Worm (Caenorhabditis elegans) whole organism, mixed stage, embryonic: ENCODE measurements around the gene cht-4.

Experiments used
- bed-3 ChIP-seq: fragments of 200-800 bp; sonication (Bioruptor generic); optimal IDR thresholded peaks from 3 replicates; lab custom pipeline; 2018; ENCODE audit warnings: mild to moderate bottlenecking, missing genetic modification characterization, moderate library complexity, missing compliant biosample characterization
- mep-1 ChIP-seq: fragments of 150-350 bp; optimal IDR thresholded peaks from 2 replicates; lab custom pipeline; 2017; ENCODE audit warnings: missing biosample characterization, missing genetic modification reagents, missing genetic modification characterization, inconsistent platforms
- snpc-4 ChIP-seq: fragments of 150-350 bp; optimal IDR thresholded peaks from 2 replicates; lab custom pipeline; 2014; ENCODE audit warnings: missing biosample characterization, missing genetic modification characterization

DNA sequence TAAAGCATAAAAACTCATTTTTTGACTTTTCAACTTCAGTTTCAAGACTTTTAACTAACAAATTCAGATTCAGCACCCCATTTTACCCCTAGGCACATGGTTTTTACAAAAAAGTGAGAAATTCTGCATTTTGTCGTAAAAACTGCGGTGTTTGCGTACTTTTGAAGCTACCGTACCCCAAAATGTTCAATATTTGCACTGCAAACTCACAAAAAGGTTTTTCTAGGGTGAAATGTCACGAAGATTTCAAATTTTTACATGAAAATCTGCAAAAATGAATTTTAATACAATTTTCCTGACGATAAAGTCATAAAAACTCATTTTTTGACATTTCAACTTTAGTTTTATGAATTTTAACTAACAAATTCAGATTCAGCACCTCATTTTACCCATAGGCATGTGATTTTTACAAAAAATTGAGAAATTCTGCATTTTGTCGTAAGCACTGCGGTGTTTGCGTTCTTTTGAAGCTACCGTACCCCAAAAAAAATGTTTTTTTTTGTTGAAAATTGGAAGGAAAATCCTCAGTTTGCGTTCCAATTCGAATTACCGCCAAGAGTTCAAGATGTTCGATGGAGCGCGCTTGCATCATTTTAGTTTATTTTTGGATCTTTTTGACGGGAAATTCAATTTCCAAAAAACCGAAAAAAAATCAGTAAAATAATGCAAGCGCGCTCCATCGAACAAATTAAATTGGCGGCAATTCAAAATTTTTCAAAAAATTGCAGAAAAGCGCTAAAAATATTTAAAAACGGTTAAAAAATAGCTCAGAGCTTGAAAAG lies 40.8 kb downstream of the cht-4 start:
- no peak for TF ChIP-seq snpc-4
- no peak for TF ChIP-seq bed-3 (GFP tag; lab: Kevin White, UChicago)
- no peak for TF ChIP-seq mep-1 (tag; lab: Kevin White, UChicago)
